Worm (Caenorhabditis elegans) whole organism, L4/young adult: ENCODE measurements around the gene pqn-71.

ENCODE experiments used
- dao-5 ChIP-seq: sonication (generic microtip); optimal IDR thresholded peaks from 2 replicates; lab custom pipeline; 2016; ENCODE audit warnings: missing genotype, missing genetic modification characterization, moderate library complexity, missing compliant biosample characterization
- him-1 ChIP-seq: sonication (generic microtip); optimal IDR thresholded peaks from 2 replicates; lab custom pipeline; 2016; ENCODE audit warnings: missing genotype, missing genetic modification reagents, missing genetic modification characterization, missing compliant biosample characterization

- TF ChIP-seq him-1 (tag; lab: Kevin White, UChicago) (no peak), dao-5 (tag; lab: Kevin White, UChicago) (no peak)
Measured at ce11 chrV:15445437-15445836, 20.0 kb upstream of the pqn-71 start, which contains the start of gene srh-239.
